Worm (Caenorhabditis elegans): ENCODE results near the gene exp-2.

exp-2 gene

ce11 chrV:6107474-6107873 is 23.7 kb upstream of the exp-2 start, which contains the start of gene cwf-19L1:
Gene cwf-19L1, plus strand, starts transcription at chrV:6107828.
- peak; percentile 80 for TF ChIP-seq tbx-7 (tag; optimal IDR thresholded peaks at IDR 0.05)
- TF ChIP-seq ceh-2 (tag; optimal IDR thresholded peaks at IDR 0.05): peak; percentile 78
- no peak for TF ChIP-seq pros-1 (tag; optimal IDR thresholded peaks at IDR 0.05)
- TF ChIP-seq gmeb-2 (tag; optimal IDR thresholded peaks at IDR 0.05): no peak
- TF ChIP-seq pha-2 (tag; optimal IDR thresholded peaks at IDR 0.05): no peak
- TF ChIP-seq elt-2 (tag; optimal IDR thresholded peaks at IDR 0.05): peak; percentile 2
- TF ChIP-seq fkh-6 (tag; optimal IDR thresholded peaks at IDR 0.05): no peak
- peak; percentile 31 for TF ChIP-seq unc-42 (tag; optimal IDR thresholded peaks at IDR 0.05)
- peak; percentile 67 for TF ChIP-seq tbx-2 (tag; optimal IDR thresholded peaks at IDR 0.05)
- TF ChIP-seq ref-2 (tag; optimal IDR thresholded peaks at IDR 0.05): peak; percentile 29
- TF ChIP-seq zip-5 (tag; optimal IDR thresholded peaks at IDR 0.05): peak; percentile 61
- TF ChIP-seq T23F11.4 (GFP tag; optimal IDR thresholded peaks at IDR 0.05): no peak
- TF ChIP-seq sdc-2 (tag; optimal IDR thresholded peaks at IDR 0.05): no peak
- TF ChIP-seq madf-2 (tag; optimal IDR thresholded peaks at IDR 0.05): no peak
- TF ChIP-seq C08G9.2 (tag; optimal IDR thresholded peaks at IDR 0.05): peak; percentile 88
- TF ChIP-seq mec-3 (tag; optimal IDR thresholded peaks at IDR 0.05; ENCODE audit: borderline replicate concordance): no peak
- no peak for TF ChIP-seq ceh-14 (tag; optimal IDR thresholded peaks at IDR 0.05)
- TF ChIP-seq rnt-1 (tag; optimal IDR thresholded peaks at IDR 0.05): peak; percentile 47
- no peak for TF ChIP-seq nhr-11 (tag; optimal IDR thresholded peaks at IDR 0.05)
- TF ChIP-seq nfya-1 (tag; optimal IDR thresholded peaks at IDR 0.05): peak; percentile 42
- TF ChIP-seq che-1 (tag; optimal IDR thresholded peaks at IDR 0.05): no peak
- peak; percentile 81 for TF ChIP-seq ets-4 (tag; optimal IDR thresholded peaks at IDR 0.05)
- no peak for TF ChIP-seq pha-4 (tag; optimal IDR thresholded peaks at IDR 0.05)
- TF ChIP-seq ceh-18 (tag; optimal IDR thresholded peaks at IDR 0.05): peak; percentile 40
- TF ChIP-seq pqm-1 (tag; optimal IDR thresholded peaks at IDR 0.05): no peak
- TF ChIP-seq C38D4.7 (GFP tag; optimal IDR thresholded peaks at IDR 0.05): no peak
- no peak for TF ChIP-seq ceh-24 (tag; optimal IDR thresholded peaks at IDR 0.05)
- TF ChIP-seq hlh-8 (tag; optimal IDR thresholded peaks at IDR 0.05): peak; percentile 61
- no peak for TF ChIP-seq ttx-3 (tag; optimal IDR thresholded peaks at IDR 0.05)
- no peak for TF ChIP-seq unc-3 (GFP tag; conservative IDR thresholded peaks at IDR 0.05)
- no peak for TF ChIP-seq unc-3 (tag; optimal IDR thresholded peaks at IDR 0.05)
- TF ChIP-seq unc-55 (GFP tag; optimal IDR thresholded peaks at IDR 0.05): no peak
- no peak for TF ChIP-seq hlh-30 (tag; optimal IDR thresholded peaks at IDR 0.05; ENCODE audit: insufficient read depth)
- TF ChIP-seq sox-2 (GFP tag; IDR thresholded peaks at IDR 0.05): no peak
- no peak for TF ChIP-seq pag-3 (tag; optimal IDR thresholded peaks at IDR 0.05; ENCODE audit: borderline replicate concordance)
- peak; percentile 87 for TF ChIP-seq ceh-31 (tag; optimal IDR thresholded peaks at IDR 0.05)
- TF ChIP-seq F13H6.1 (tag; optimal IDR thresholded peaks at IDR 0.05): no peak
- TF ChIP-seq fkh-10 (GFP tag; optimal IDR thresholded peaks at IDR 0.05): no peak
- no peak for TF ChIP-seq ceh-6 (GFP tag; optimal IDR thresholded peaks at IDR 0.05)
- no peak for TF ChIP-seq hlh-6 (tag; optimal IDR thresholded peaks at IDR 0.05)

ce11 chrV:6110533-6110932 is 20.7 kb upstream of the exp-2 start, which contains the start of gene F17A9.4:
Gene F17A9.4, minus strand, starts transcription at chrV:6110629.
- TF ChIP-seq pqm-1 (tag; optimal IDR thresholded peaks at IDR 0.05) (peak; percentile 28), unc-42 (tag; optimal IDR thresholded peaks at IDR 0.05) (no peak)

- no peak for TF ChIP-seq odd-2 (tag; optimal IDR thresholded peaks at IDR 0.05)
- TF ChIP-seq fkh-6 (tag; optimal IDR thresholded peaks at IDR 0.05): no peak
- TF ChIP-seq ceh-18 (tag; optimal IDR thresholded peaks at IDR 0.05): no peak
- no peak for TF ChIP-seq gmeb-2 (tag; optimal IDR thresholded peaks at IDR 0.05)
- TF ChIP-seq sox-2 (GFP tag; IDR thresholded peaks at IDR 0.05): no peak
- TF ChIP-seq ceh-19 (GFP tag; optimal IDR thresholded peaks at IDR 0.05): no peak
- no peak for TF ChIP-seq ahr-1 (tag; optimal IDR thresholded peaks at IDR 0.05)
- no peak for TF ChIP-seq hlh-6 (tag; optimal IDR thresholded peaks at IDR 0.05)
- no peak for TF ChIP-seq tbx-7 (tag; optimal IDR thresholded peaks at IDR 0.05)
- TF ChIP-seq unc-42 (tag; optimal IDR thresholded peaks at IDR 0.05): no peak
Measured at ce11 chrV:6112823-6113222, 18.4 kb upstream of the exp-2 start, which contains the start of gene F17A9.5. Gene F17A9.5, minus strand, starts transcription at chrV:6112997.

Data from whole organism, late embryonic.